Worm (Caenorhabditis elegans) whole organism, midembryonic: ENCODE results near the gene nhr-155.

Experiments
- T22C8.4 ChIP-seq: fragments of 200-800 bp; sonication (Bioruptor generic); IDR thresholded peaks from 2 replicates; pipeline ENCODE4 v1.3.6; 2022; ENCODE audit warnings: missing genetic modification characterization, missing compliant biosample characterization
- cog-1 ChIP-seq: sonication (generic microtip); optimal IDR thresholded peaks from 2 replicates; lab custom pipeline; 2016; ENCODE audit warnings: missing genetic modification characterization, missing compliant biosample characterization
- flt-1 ChIP-seq: fragments of 200-800 bp; sonication (Bioruptor generic); IDR thresholded peaks from 2 replicates; pipeline ENCODE4 v1.3.6; 2022; ENCODE audit warnings: missing genetic modification characterization, missing compliant biosample characterization
- klf-2 ChIP-seq: fragments of 200-800 bp; sonication (Bioruptor generic); conservative IDR thresholded peaks from 2 replicates; pipeline ENCODE4 v1.3.6; 2022; ENCODE audit warnings: missing genetic modification reagents, missing genetic modification characterization, missing compliant biosample characterization
- med-1 ChIP-seq: sonication (generic microtip); optimal IDR thresholded peaks from 2 replicates; lab custom pipeline; 2017; ENCODE audit warnings: missing genetic modification characterization, mild to moderate bottlenecking, missing compliant biosample characterization, antibody characterized with exemption, missing genetic modification reagents; ENCODE audit not compliant: insufficient read depth
- ref-1 ChIP-seq: fragments of 200-800 bp; sonication (Bioruptor generic); conservative IDR thresholded peaks from 2 replicates; pipeline ENCODE4 v1.3.6; 2022; ENCODE audit warnings: missing genetic modification reagents, missing genetic modification characterization, missing compliant biosample characterization
- tab-1 ChIP-seq: fragments of 200-800 bp; sonication (Bioruptor generic); IDR thresholded peaks from 2 replicates; pipeline ENCODE4 v1.3.6; 2022; ENCODE audit warnings: missing genetic modification characterization, missing compliant biosample characterization
- ztf-23 ChIP-seq: fragments of 200-800 bp; sonication (Bioruptor generic); IDR thresholded peaks from 2 replicates; pipeline ENCODE4 v1.3.6; 2022; ENCODE audit warnings: missing genetic modification reagents, missing genetic modification characterization, missing compliant biosample characterization
- ztf-29 ChIP-seq: fragments of 200-800 bp; sonication (Bioruptor generic); IDR thresholded peaks from 2 replicates; pipeline ENCODE4 v1.3.6; 2022; ENCODE audit warnings: missing genetic modification reagents, missing genetic modification characterization, missing compliant biosample characterization

DNA sequence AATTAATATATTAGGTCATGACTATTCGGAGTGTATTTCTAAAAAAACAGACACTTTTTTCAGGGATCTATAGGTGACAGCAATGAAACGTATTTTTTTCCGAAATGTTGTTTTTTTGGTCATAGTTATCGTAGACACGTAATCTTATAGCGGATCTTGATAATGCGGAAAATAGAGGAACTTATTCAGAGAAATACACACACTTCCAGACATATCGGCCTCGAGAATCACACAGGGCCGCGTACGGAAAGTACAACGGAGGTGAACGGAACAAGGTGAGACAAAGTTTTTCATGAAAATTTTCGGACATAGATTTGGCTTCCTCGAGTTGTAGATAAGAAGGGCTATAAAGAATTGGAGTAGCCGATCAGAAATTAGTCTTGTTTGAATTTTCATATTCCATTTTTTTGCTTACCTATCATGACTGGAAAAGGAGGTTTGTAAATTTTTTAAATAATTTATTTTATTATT, at the start of gene nhr-155:
- TF ChIP-seq flt-1 (GFP tag; lab: Robert Waterston, UW) (no peak), ztf-29 (GFP tag; lab: Robert Waterston, UW) (no peak), med-1 (GFP tag; lab: Kevin White, UChicago) (no peak), ref-1 (GFP tag; lab: Robert Waterston, UW) (no peak), tab-1 (GFP tag; lab: Robert Waterston, UW) (no peak), T22C8.4 (GFP tag; lab: Robert Waterston, UW) (no peak), cog-1 (no peak), ztf-23 (GFP tag; lab: Robert Waterston, UW) (no peak), klf-2 (no peak)
